Worm (Caenorhabditis elegans) whole organism, young adult: ENCODE measurements around the gene H40L08.8.

ENCODE experiments used
- B0019.2 ChIP-seq: fragments of 200-800 bp; sonication (Bioruptor generic); conservative IDR thresholded peaks from 2 replicates; pipeline ENCODE4 v1.3.6; 2022; ENCODE audit warnings: missing genetic modification reagents, missing genetic modification characterization, missing compliant biosample characterization
- B0336.3 ChIP-seq: fragments of 200-800 bp; sonication (Bioruptor generic); IDR thresholded peaks from 2 replicates; pipeline ENCODE4 v1.3.6; 2022; ENCODE audit warnings: missing genetic modification characterization, missing compliant biosample characterization
- C06A6.2 ChIP-seq: fragments of 200-800 bp; sonication (Bioruptor generic); conservative IDR thresholded peaks from 2 replicates; pipeline ENCODE4 v1.3.6; 2022; ENCODE audit warnings: missing genetic modification characterization, missing compliant biosample characterization
- D2030.7 ChIP-seq: fragments of 200-800 bp; sonication (Bioruptor generic); IDR thresholded peaks from 2 replicates; pipeline ENCODE4 v1.3.6; 2022; ENCODE audit warnings: missing genetic modification reagents, missing genetic modification characterization, missing compliant biosample characterization
- F23B12.7 ChIP-seq: sonication (generic microtip); optimal IDR thresholded peaks from 2 replicates; lab custom pipeline; 2017; ENCODE audit warnings: missing genetic modification characterization, mild to moderate bottlenecking, missing compliant biosample characterization, antibody characterized with exemption, moderate library complexity; ENCODE audit not compliant: insufficient read depth
- F52B5.7 ChIP-seq: sonication (generic microtip); optimal IDR thresholded peaks from 2 replicates; lab custom pipeline; 2016; ENCODE audit warnings: mild to moderate bottlenecking, missing genetic modification characterization, missing compliant biosample characterization
- F55B11.4 ChIP-seq: sonication (generic microtip); optimal IDR thresholded peaks from 2 replicates; lab custom pipeline; 2016; ENCODE audit warnings: missing compliant biosample characterization, missing genetic modification characterization, borderline replicate concordance; ENCODE audit not compliant: insufficient read depth
- F57A8.1 ChIP-seq: fragments of 200-800 bp; sonication (Bioruptor generic); optimal IDR thresholded peaks from 2 replicates; lab custom pipeline; 2018; ENCODE audit warnings: mild to moderate bottlenecking, missing genetic modification characterization, moderate library complexity, missing compliant biosample characterization
- ama-1 ChIP-seq, 3 experiments: fragments of 150-350 bp in 1 of 3; sonication (generic microtip) in 2 of 3; optimal IDR thresholded peaks; 2 replicates each; lab custom pipeline; 2014 to 2018; ENCODE audit warnings: missing biosample characterization in 2 of 3, missing genetic modification characterization in 2 of 3, missing genetic modification reagents in 2 of 3
- aptf-3 ChIP-seq: fragments of 200-800 bp; sonication (Bioruptor generic); IDR thresholded peaks from 2 replicates; pipeline ENCODE4 v1.3.6; 2022; ENCODE audit warnings: missing genetic modification characterization, missing compliant biosample characterization
- atf-7 ChIP-seq: sonication (generic microtip); optimal IDR thresholded peaks from 2 replicates; lab custom pipeline; 2017; ENCODE audit warnings: mild to moderate bottlenecking, missing genetic modification characterization, missing compliant biosample characterization
- athp-1 ChIP-seq: sonication (generic microtip); optimal IDR thresholded peaks from 2 replicates; lab custom pipeline; 2017; ENCODE audit warnings: mild to moderate bottlenecking, missing genetic modification characterization, missing compliant biosample characterization
- attf-5 ChIP-seq: fragments of 200-800 bp; sonication (Bioruptor generic); optimal IDR thresholded peaks from 2 replicates; lab custom pipeline; 2018; ENCODE audit warnings: mild to moderate bottlenecking, missing genetic modification characterization, missing compliant biosample characterization
- bed-2 ChIP-seq: fragments of 200-800 bp; sonication (Bioruptor generic); IDR thresholded peaks from 2 replicates; pipeline ENCODE4 v1.3.6; 2022; ENCODE audit warnings: missing genetic modification reagents, missing genetic modification characterization, missing compliant biosample characterization
- cebp-2 ChIP-seq: fragments of 200-800 bp; sonication (Bioruptor generic); IDR thresholded peaks from 2 replicates; pipeline ENCODE4 v1.3.6; 2022; ENCODE audit warnings: missing genetic modification characterization, missing compliant biosample characterization
- ceh-27 ChIP-seq: fragments of 200-800 bp; sonication (Bioruptor generic); optimal IDR thresholded peaks from 2 replicates; lab custom pipeline; 2018; ENCODE audit warnings: mild to moderate bottlenecking, missing genetic modification characterization, moderate library complexity, missing compliant biosample characterization
- dox-1 ChIP-seq: fragments of 200-800 bp; sonication (Bioruptor generic); IDR thresholded peaks from 2 replicates; pipeline ENCODE4 v1.3.6; 2022; ENCODE audit warnings: missing genetic modification reagents, missing genetic modification characterization, missing compliant biosample characterization
- efl-1 ChIP-seq: fragments of 150-350 bp; optimal IDR thresholded peaks from 2 replicates; lab custom pipeline; 2014; ENCODE audit warnings: missing biosample characterization, missing genetic modification reagents, missing genetic modification characterization
- ekl-4 ChIP-seq: fragments of 200-800 bp; sonication (Bioruptor generic); IDR thresholded peaks from 2 replicates; pipeline ENCODE4 v1.3.6; 2022; ENCODE audit warnings: missing genetic modification reagents, missing genetic modification characterization, missing compliant biosample characterization
- hmg-1.2 ChIP-seq: fragments of 200-800 bp; sonication (Bioruptor generic); IDR thresholded peaks from 2 replicates; pipeline ENCODE4 v1.3.6; 2022; ENCODE audit warnings: missing genetic modification reagents, missing genetic modification characterization, missing compliant biosample characterization
- lin-40 ChIP-seq: sonication (generic microtip); optimal IDR thresholded peaks from 2 replicates; lab custom pipeline; 2016; ENCODE audit warnings: missing genetic modification characterization, mild to moderate bottlenecking, missing compliant biosample characterization, missing genotype, missing genetic modification reagents
- mcd-1 ChIP-seq: fragments of 200-800 bp; sonication (Bioruptor generic); IDR thresholded peaks from 2 replicates; pipeline ENCODE4 v1.3.6; 2022; ENCODE audit warnings: missing genetic modification reagents, missing genetic modification characterization, missing compliant biosample characterization
- mel-28 ChIP-seq: sonication (generic microtip); optimal IDR thresholded peaks from 2 replicates; lab custom pipeline; 2016; ENCODE audit warnings: borderline replicate concordance, mild to moderate bottlenecking, missing genetic modification characterization, missing compliant biosample characterization
- nhr-80 ChIP-seq: sonication (generic microtip); optimal IDR thresholded peaks from 2 replicates; lab custom pipeline; 2016; ENCODE audit warnings: missing genetic modification characterization, missing compliant biosample characterization
- rec-8 ChIP-seq, 2 experiments: sonication (generic microtip); optimal IDR thresholded peaks; 2 replicates each; lab custom pipeline; 2016; ENCODE audit warnings: mild to moderate bottlenecking in 2 of 2, missing genetic modification characterization in 2 of 2, missing genetic modification reagents in 2 of 2, missing genotype in 2 of 2, missing biosample characterization in 1 of 2, missing compliant biosample characterization in 1 of 2, moderate library complexity in 1 of 2
- sdz-38 ChIP-seq: sonication (generic microtip); optimal IDR thresholded peaks from 2 replicates; lab custom pipeline; 2016; ENCODE audit warnings: missing genotype, missing genetic modification characterization, missing compliant biosample characterization
- unc-62 ChIP-seq: fragments of 150-350 bp; optimal IDR thresholded peaks from 2 replicates; lab custom pipeline; 2014; ENCODE audit warnings: missing biosample characterization, missing genetic modification reagents, missing genetic modification characterization
- ztf-3 ChIP-seq: fragments of 200-800 bp; sonication (Bioruptor generic); optimal IDR thresholded peaks from 2 replicates; lab custom pipeline; 2018; ENCODE audit warnings: mild to moderate bottlenecking, missing genetic modification characterization, missing compliant biosample characterization

The H40L08.8 gene

ce11 chrX:15103481-15103880, 26.0 kb upstream of the H40L08.8 start:
- TF ChIP-seq ekl-4 (GFP tag; lab: Robert Waterston, UW) (no peak), rec-8 (tag; optimal IDR thresholded peaks at IDR 0.05; lab: Kevin White, UChicago) (no peak), cebp-2 (GFP tag; lab: Robert Waterston, UW) (0 out of 2 replicates have a peak, but pooled peaks have one; percentile 24), athp-1 (tag; lab: Kevin White, UChicago) (no peak)

- TF ChIP-seq ceh-27: peak; percentile 54
- TF ChIP-seq dox-1 (GFP tag; lab: Robert Waterston, UW): peak; percentile 54; the same call in 1 of the 2 replicates
- TF ChIP-seq nhr-80 (tag; lab: Kevin White, UChicago): peak; percentile 56
- TF ChIP-seq hmg-1.2 (GFP tag; lab: Robert Waterston, UW): peak; percentile 84
- no peak for TF ChIP-seq mcd-1 (GFP tag; lab: Robert Waterston, UW)
- TF ChIP-seq ama-1 (optimal IDR thresholded peaks at IDR 0.05; lab: Kevin White, UChicago): no peak
- no peak for TF ChIP-seq ama-1 (GFP tag; optimal IDR thresholded peaks at IDR 0.05; lab: Kevin White, UChicago)
- TF ChIP-seq, all 124 proteins: peak for 4
Measured at ce11 chrX:15100369-15100963, 23.0 kb upstream of the H40L08.8 start, which contains the start of gene dhhc-1. Gene dhhc-1, minus strand, starts transcription at chrX:15100419.

DNA sequence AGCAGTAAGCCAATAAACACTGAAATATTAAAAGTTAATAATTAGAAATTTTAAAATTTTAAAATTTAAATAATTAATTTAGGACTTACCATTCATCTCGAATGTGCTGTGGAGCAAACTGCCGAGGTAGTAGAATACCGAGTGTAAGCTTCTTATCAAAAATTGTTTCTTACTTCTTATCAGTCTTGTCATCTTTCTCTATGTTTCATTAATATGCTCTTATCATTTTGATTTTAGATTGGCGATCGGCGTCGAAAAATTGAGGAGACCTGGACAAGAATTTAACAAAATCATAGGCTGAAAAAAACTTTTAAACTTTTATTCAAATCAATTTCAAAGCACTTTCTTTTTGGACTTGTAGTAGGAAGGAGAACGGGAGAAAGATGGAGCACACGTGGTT, 20.3 kb upstream of the H40L08.8 start, which contains the start of gene F09B12.3:
TSS of gene F09B12.3 (minus strand) at position 192 of the 400 bp plus-strand sequence.
- TF ChIP-seq mel-28 (tag; lab: Kevin White, UChicago): no peak
- TF ChIP-seq ztf-3: no peak
- TF ChIP-seq nhr-80 (tag; lab: Kevin White, UChicago): peak; percentile 54

DNA sequence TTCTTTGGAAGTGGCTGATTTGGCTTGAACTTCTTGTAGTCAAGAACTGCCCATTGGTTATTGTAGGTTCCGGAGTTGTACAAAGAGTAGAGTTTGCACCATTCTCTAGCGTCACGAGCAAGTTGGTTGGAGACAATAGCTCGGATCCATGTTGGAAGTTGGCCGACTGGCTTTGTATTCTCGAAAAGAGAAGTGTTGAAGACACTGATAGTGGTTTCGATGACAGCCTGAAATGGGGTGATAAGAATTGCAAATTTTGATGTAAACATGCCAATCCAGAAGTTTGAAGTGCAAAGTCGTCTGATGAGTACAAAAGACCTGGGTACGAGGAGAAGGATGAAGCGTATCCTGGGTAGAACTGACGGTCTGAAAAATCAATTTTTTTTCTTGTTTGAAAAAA, 18.8 kb upstream of the H40L08.8 start:
- TF ChIP-seq atf-7 (tag; lab: Kevin White, UChicago) (no peak), nhr-80 (tag; lab: Kevin White, UChicago) (peak; percentile 62), dox-1 (GFP tag; lab: Robert Waterston, UW) (no peak)

DNA sequence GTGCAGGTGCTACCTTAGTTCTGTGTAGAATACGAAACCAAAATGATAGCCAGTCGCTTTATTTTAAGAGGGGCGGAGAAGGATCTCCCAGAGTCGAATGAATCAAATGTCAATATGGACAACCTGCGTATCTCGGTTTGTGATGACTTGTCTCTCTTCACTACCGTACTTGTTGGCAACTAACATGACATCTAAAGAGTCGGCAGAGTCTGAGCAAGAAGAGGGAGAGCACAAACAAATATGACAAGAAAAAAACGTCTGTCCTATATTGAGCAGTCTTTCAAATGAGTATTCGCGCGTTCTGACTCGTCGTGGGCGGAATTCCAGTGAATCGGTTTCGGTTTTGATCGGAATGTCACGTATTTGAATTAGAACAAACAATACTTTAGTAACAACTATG, 17.5 kb upstream of the H40L08.8 start, which contains the start of gene F09B12.7:
TSS of gene F09B12.7 (minus strand) at position 101 of the 400 bp plus-strand sequence.
- TF ChIP-seq B0336.3 (GFP tag; lab: Robert Waterston, UW): no peak
- TF ChIP-seq efl-1 (GFP tag; lab: Kevin White, UChicago): no peak
- TF ChIP-seq aptf-3 (GFP tag; lab: Robert Waterston, UW): no peak
- TF ChIP-seq C06A6.2: no peak
- no peak for TF ChIP-seq ceh-27
- no peak for TF ChIP-seq F23B12.7 (tag; lab: Kevin White, UChicago)
- TF ChIP-seq bed-2 (GFP tag; lab: Robert Waterston, UW): no peak
- TF ChIP-seq F57A8.1 (GFP tag; lab: Kevin White, UChicago): no peak
- no peak for TF ChIP-seq lin-40 (tag; lab: Kevin White, UChicago)
- no peak for TF ChIP-seq attf-5 (GFP tag; lab: Kevin White, UChicago)
- TF ChIP-seq F55B11.4: no peak
- TF ChIP-seq B0019.2: no peak
- TF ChIP-seq unc-62: no peak
- no peak for TF ChIP-seq F52B5.7 (tag; lab: Kevin White, UChicago)
- no peak for TF ChIP-seq D2030.7
- TF ChIP-seq sdz-38 (tag; lab: Kevin White, UChicago): no peak
- TF ChIP-seq, all 124 proteins: peak for 0
